Worm (Caenorhabditis elegans) whole organism, L2 larva: ENCODE data around the gene rabx-5.
A peak's percentile ranks its signal among the peaks of the same experiment; 100 is the strongest.

ENCODE experiments used
- C34F6.9 ChIP-seq: fragments of 150-350 bp; optimal IDR thresholded peaks from 2 replicates; lab custom pipeline; 2014; ENCODE audit warnings: missing biosample characterization, missing genetic modification characterization
- F13H6.1 ChIP-seq: sonication (generic microtip); optimal IDR thresholded peaks from 2 replicates; lab custom pipeline; 2016; ENCODE audit warnings: missing genetic modification characterization, missing compliant biosample characterization
- R02D3.7 ChIP-seq: fragments of 150-350 bp; optimal IDR thresholded peaks from 2 replicates; lab custom pipeline; 2014; ENCODE audit warnings: missing biosample characterization, missing genetic modification characterization
- Y55F3AM.14 ChIP-seq: fragments of 200-800 bp; sonication (Bioruptor generic); optimal IDR thresholded peaks from 2 replicates; lab custom pipeline; 2018; ENCODE audit warnings: mild to moderate bottlenecking, missing genetic modification characterization, missing compliant biosample characterization
- ZK546.5 ChIP-seq: sonication (generic microtip); optimal IDR thresholded peaks from 2 replicates; lab custom pipeline; 2017; ENCODE audit warnings: missing biosample characterization, missing genetic modification characterization
- alr-1 ChIP-seq: fragments of 150-350 bp; optimal IDR thresholded peaks from 2 replicates; lab custom pipeline; 2014; ENCODE audit warnings: missing biosample characterization, missing genetic modification characterization
- aly-2 ChIP-seq: fragments of 150-350 bp; optimal IDR thresholded peaks from 2 replicates; lab custom pipeline; 2014; ENCODE audit warnings: missing biosample characterization, missing genetic modification characterization
- ama-1 ChIP-seq: fragments of 150-350 bp; optimal IDR thresholded peaks from 2 replicates; lab custom pipeline; 2018; ENCODE audit warnings: inconsistent platforms
- blmp-1 ChIP-seq: sonication (generic microtip); optimal IDR thresholded peaks from 2 replicates; lab custom pipeline; 2017; ENCODE audit warnings: missing genetic modification characterization, mild to moderate bottlenecking, missing compliant biosample characterization, antibody characterized with exemption, moderate library complexity; ENCODE audit not compliant: insufficient read depth
- ceh-16 ChIP-seq: fragments of 150-350 bp; optimal IDR thresholded peaks from 2 replicates; lab custom pipeline; 2014; ENCODE audit warnings: missing biosample characterization, missing genetic modification characterization
- ceh-82 ChIP-seq: fragments of 150-350 bp; optimal IDR thresholded peaks from 2 replicates; lab custom pipeline; 2014; ENCODE audit warnings: missing biosample characterization, missing genetic modification characterization
- crh-2 ChIP-seq: sonication (generic microtip); optimal IDR thresholded peaks from 2 replicates; lab custom pipeline; 2017; ENCODE audit warnings: missing biosample characterization, missing genetic modification characterization
- dmd-4 ChIP-seq: sonication (generic microtip); optimal IDR thresholded peaks from 2 replicates; lab custom pipeline; 2017; ENCODE audit warnings: missing biosample characterization, missing genetic modification characterization
- egl-27 ChIP-seq: sonication (generic microtip); optimal IDR thresholded peaks from 3 replicates; lab custom pipeline; 2017; ENCODE audit warnings: missing biosample characterization, missing genetic modification reagents, missing genetic modification characterization
- elt-1 ChIP-seq: fragments of 150-350 bp; optimal IDR thresholded peaks from 2 replicates; lab custom pipeline; 2014; ENCODE audit warnings: missing biosample characterization, missing genetic modification characterization
- elt-3 ChIP-seq: sonication (generic microtip); optimal IDR thresholded peaks from 2 replicates; lab custom pipeline; 2017; ENCODE audit warnings: missing biosample characterization, missing genetic modification characterization
- fos-1 ChIP-seq: fragments of 150-350 bp; optimal IDR thresholded peaks from 2 replicates; lab custom pipeline; 2014; ENCODE audit warnings: missing biosample characterization, missing genetic modification characterization
- gmeb-1 ChIP-seq: fragments of 150-350 bp; optimal IDR thresholded peaks from 2 replicates; lab custom pipeline; 2014; ENCODE audit warnings: missing biosample characterization, missing genetic modification characterization
- lin-11 ChIP-seq: fragments of 150-350 bp; sonication (generic microtip); optimal IDR thresholded peaks from 2 replicates; lab custom pipeline; 2014; ENCODE audit warnings: missing biosample characterization, missing genetic modification characterization, inconsistent platforms, mixed read lengths
- lin-13 ChIP-seq: fragments of 150-350 bp; optimal IDR thresholded peaks from 2 replicates; lab custom pipeline; 2014; ENCODE audit warnings: missing biosample characterization, missing genetic modification reagents, missing genetic modification characterization
- lin-39 ChIP-seq: fragments of 150-350 bp; optimal IDR thresholded peaks from 2 replicates; lab custom pipeline; 2014; ENCODE audit warnings: missing biosample characterization, missing genetic modification reagents, missing genetic modification characterization
- lsy-2 ChIP-seq, 2 experiments: fragments of 150-350 bp in 1 of 2; sonication (generic microtip) in 1 of 2; optimal IDR thresholded peaks; 2 replicates each; lab custom pipeline; 2014 to 2017; ENCODE audit warnings: missing biosample characterization in 2 of 2, missing genetic modification characterization in 2 of 2
- mab-5 ChIP-seq: fragments of 150-350 bp; optimal IDR thresholded peaks from 2 replicates; lab custom pipeline; 2014; ENCODE audit warnings: missing biosample characterization, missing genetic modification characterization
- mbf-1 ChIP-seq: sonication (generic microtip); optimal IDR thresholded peaks from 2 replicates; lab custom pipeline; 2017; ENCODE audit warnings: missing biosample characterization, missing genetic modification characterization
- mdl-1 ChIP-seq, 2 experiments: fragments of 150-350 bp in 1 of 2; sonication (generic microtip) in 1 of 2; optimal IDR thresholded peaks; 2 replicates each; lab custom pipeline; 2017; ENCODE audit warnings: missing biosample characterization in 2 of 2, missing genetic modification characterization in 2 of 2
- nhr-10 ChIP-seq: sonication (generic microtip); optimal IDR thresholded peaks from 2 replicates; lab custom pipeline; 2017; ENCODE audit warnings: missing biosample characterization, missing genetic modification characterization
- nhr-11 ChIP-seq: fragments of 150-350 bp; optimal IDR thresholded peaks from 2 replicates; lab custom pipeline; 2014; ENCODE audit warnings: missing biosample characterization, missing genetic modification characterization
- nhr-12 ChIP-seq: fragments of 150-350 bp; optimal IDR thresholded peaks from 2 replicates; lab custom pipeline; 2014; ENCODE audit warnings: missing biosample characterization, missing genetic modification characterization
- nhr-129 ChIP-seq: fragments of 150-350 bp; optimal IDR thresholded peaks from 2 replicates; lab custom pipeline; 2014; ENCODE audit warnings: missing biosample characterization, missing genetic modification characterization
- nhr-21 ChIP-seq: fragments of 150-350 bp; optimal IDR thresholded peaks from 2 replicates; lab custom pipeline; 2014; ENCODE audit warnings: missing biosample characterization, missing genetic modification characterization
- nhr-23 ChIP-seq: fragments of 150-350 bp; optimal IDR thresholded peaks from 2 replicates; lab custom pipeline; 2014; ENCODE audit warnings: missing biosample characterization, missing genetic modification reagents, missing genetic modification characterization
- nhr-237 ChIP-seq: fragments of 150-350 bp; optimal IDR thresholded peaks from 2 replicates; lab custom pipeline; 2014; ENCODE audit warnings: missing biosample characterization, missing genetic modification characterization
- nhr-25 ChIP-seq: fragments of 150-350 bp; sonication (generic microtip); optimal IDR thresholded peaks from 3 replicates; lab custom pipeline; 2014; ENCODE audit warnings: missing biosample characterization, missing genetic modification characterization
- nhr-6 ChIP-seq: fragments of 150-350 bp; optimal IDR thresholded peaks from 2 replicates; lab custom pipeline; 2014; ENCODE audit warnings: missing biosample characterization, missing genetic modification characterization
- nhr-77 ChIP-seq: fragments of 150-350 bp; optimal IDR thresholded peaks from 2 replicates; lab custom pipeline; 2014; ENCODE audit warnings: missing biosample characterization, missing genetic modification characterization
- peb-1 ChIP-seq: fragments of 150-350 bp; optimal IDR thresholded peaks from 2 replicates; lab custom pipeline; 2014; ENCODE audit warnings: missing biosample characterization, missing genetic modification characterization
- sem-4 ChIP-seq: fragments of 150-350 bp; optimal IDR thresholded peaks from 2 replicates; lab custom pipeline; 2014; ENCODE audit warnings: missing biosample characterization, missing genetic modification reagents, missing genetic modification characterization
- skn-1 ChIP-seq: sonication (generic microtip); optimal IDR thresholded peaks from 2 replicates; lab custom pipeline; 2017; ENCODE audit warnings: missing biosample characterization, missing genetic modification characterization
- sma-3 ChIP-seq: sonication (generic microtip); optimal IDR thresholded peaks from 2 replicates; lab custom pipeline; 2016; ENCODE audit warnings: missing genetic modification reagents, missing genetic modification characterization, missing compliant biosample characterization
- sma-9 ChIP-seq, 2 experiments: fragments of 150-350 bp in 1 of 2; sonication (generic microtip) in 1 of 2; optimal IDR thresholded peaks; 2 replicates each; lab custom pipeline; 2014 to 2016; ENCODE audit warnings: missing genetic modification characterization in 2 of 2, mild to moderate bottlenecking in 1 of 2, missing biosample characterization in 1 of 2, missing compliant biosample characterization in 1 of 2, missing genetic modification reagents in 1 of 2, moderate library complexity in 1 of 2
- snpc-4 ChIP-seq: fragments of 150-350 bp; optimal IDR thresholded peaks from 2 replicates; lab custom pipeline; 2014; ENCODE audit warnings: missing biosample characterization, missing genetic modification characterization
- unc-39 ChIP-seq: fragments of 150-350 bp; optimal IDR thresholded peaks from 2 replicates; lab custom pipeline; 2014; ENCODE audit warnings: missing biosample characterization, missing genetic modification characterization
- unc-55 ChIP-seq: fragments of 150-350 bp; sonication (generic microtip); optimal IDR thresholded peaks from 3 replicates; lab custom pipeline; 2014; ENCODE audit warnings: missing biosample characterization, missing genetic modification reagents, missing genetic modification characterization
- unc-62 ChIP-seq: fragments of 150-350 bp; optimal IDR thresholded peaks from 2 replicates; lab custom pipeline; 2014; ENCODE audit warnings: missing biosample characterization, missing genetic modification reagents, missing genetic modification characterization
- zag-1 ChIP-seq: fragments of 150-350 bp; optimal IDR thresholded peaks from 2 replicates; lab custom pipeline; 2014; ENCODE audit warnings: missing biosample characterization, missing genetic modification characterization
- ztf-1 ChIP-seq: fragments of 200-800 bp; sonication (Bioruptor generic); conservative IDR thresholded peaks from 2 replicates; pipeline ENCODE4 v1.3.6; 2022; ENCODE audit warnings: missing genetic modification characterization, missing compliant biosample characterization
- ztf-11 ChIP-seq: sonication (generic microtip); optimal IDR thresholded peaks from 2 replicates; lab custom pipeline; 2017; ENCODE audit warnings: missing biosample characterization, missing genetic modification characterization
- ztf-4 ChIP-seq: fragments of 150-350 bp; optimal IDR thresholded peaks from 2 replicates; lab custom pipeline; 2014; ENCODE audit warnings: missing biosample characterization, missing genetic modification characterization

The rabx-5 gene

ce11 chrIII:10599699-10600098 lies 5.5 kb upstream of the rabx-5 start:
- no peak for TF ChIP-seq nhr-237 (tag; lab: Kevin White, UChicago)
- no peak for TF ChIP-seq nhr-77 (tag; lab: Kevin White, UChicago)
- TF ChIP-seq unc-55 (GFP tag; lab: Kevin White, UChicago): peak; percentile 67
- TF ChIP-seq elt-3 (tag; lab: Kevin White, UChicago): no peak
- TF ChIP-seq lin-11 (tag; lab: Kevin White, UChicago): peak; percentile 50
- TF ChIP-seq aly-2: no peak
- no peak for TF ChIP-seq ztf-11 (tag; lab: Kevin White, UChicago)
- TF ChIP-seq gmeb-1 (tag; lab: Kevin White, UChicago): peak; percentile 74
- peak; percentile 46 for TF ChIP-seq lin-13
- TF ChIP-seq fos-1 (tag; lab: Kevin White, UChicago): peak; percentile 98
- peak; percentile 23 for TF ChIP-seq snpc-4
- TF ChIP-seq skn-1: no peak
- no peak for TF ChIP-seq zag-1 (tag; lab: Kevin White, UChicago)
- peak; percentile 49 for TF ChIP-seq egl-27 (tag; lab: Kevin White, UChicago)
- no peak for TF ChIP-seq alr-1 (tag; lab: Kevin White, UChicago)
- peak; percentile 27 for TF ChIP-seq ceh-16 (tag; lab: Kevin White, UChicago)
- peak; percentile 30 for TF ChIP-seq nhr-6
- no peak for TF ChIP-seq ztf-1 (GFP tag; lab: Robert Waterston, UW)
- TF ChIP-seq Y55F3AM.14 (GFP tag; lab: Kevin White, UChicago): no peak
- no peak for TF ChIP-seq mdl-1 (tag; optimal IDR thresholded peaks at IDR 0.05; lab: Kevin White, UChicago)
- no peak for TF ChIP-seq nhr-11 (tag; lab: Kevin White, UChicago)
- TF ChIP-seq nhr-25 (tag; lab: Kevin White, UChicago): peak; percentile 75
- TF ChIP-seq F13H6.1 (tag; lab: Kevin White, UChicago): peak; percentile 69
- no peak for TF ChIP-seq dmd-4
- TF ChIP-seq lin-39: no peak
- TF ChIP-seq unc-62 (GFP tag; lab: Kevin White, UChicago): no peak
- TF ChIP-seq nhr-10 (tag; lab: Kevin White, UChicago): no peak
- peak; percentile 8 for TF ChIP-seq mab-5 (tag; lab: Kevin White, UChicago)
- no peak for TF ChIP-seq mbf-1 (tag; lab: Kevin White, UChicago)
- TF ChIP-seq ama-1: peak; percentile 17
- no peak for TF ChIP-seq peb-1 (tag; lab: Kevin White, UChicago)
- TF ChIP-seq sma-3 (GFP tag; lab: Kevin White, UChicago): peak; percentile 31
- no peak for TF ChIP-seq sma-9 (GFP tag; optimal IDR thresholded peaks at IDR 0.05; lab: Kevin White, UChicago)
- TF ChIP-seq sma-9 (tag; optimal IDR thresholded peaks at IDR 0.05; lab: Kevin White, UChicago): no peak
- no peak for TF ChIP-seq nhr-23 (tag; lab: Kevin White, UChicago)
- no peak for TF ChIP-seq unc-39 (tag; lab: Kevin White, UChicago)
- TF ChIP-seq ZK546.5 (tag; lab: Kevin White, UChicago): no peak
- TF ChIP-seq lsy-2 (tag; optimal IDR thresholded peaks at IDR 0.05; lab: Kevin White, UChicago): peak; percentile 49 to 85
- TF ChIP-seq blmp-1 (tag; lab: Kevin White, UChicago): peak; percentile 1
- TF ChIP-seq elt-1 (tag; lab: Kevin White, UChicago): no peak
- no peak for TF ChIP-seq R02D3.7 (tag; lab: Kevin White, UChicago)
- TF ChIP-seq ceh-82 (tag; lab: Kevin White, UChicago): no peak
- TF ChIP-seq nhr-21 (tag; lab: Kevin White, UChicago): peak; percentile 10
- TF ChIP-seq sem-4 (tag; lab: Kevin White, UChicago): no peak
- peak; percentile 88 for TF ChIP-seq C34F6.9
- TF ChIP-seq ztf-4: no peak
- TF ChIP-seq nhr-129 (tag; lab: Kevin White, UChicago): peak; percentile 79
- no peak for TF ChIP-seq nhr-12 (tag; lab: Kevin White, UChicago)
- TF ChIP-seq crh-2: peak; percentile 78
